Worm (Caenorhabditis elegans) whole organism, L4 larva: Measurements from ENCODE around the gene F36D3.8.

Experiments used
- Y105C5A.15 ChIP-seq: fragments of 200-800 bp; sonication (Bioruptor generic); IDR thresholded peaks from 2 replicates; pipeline ENCODE4 v1.3.6; 2022; ENCODE audit warnings: missing genetic modification characterization, missing compliant biosample characterization
- ctbp-1 ChIP-seq: fragments of 200-800 bp; sonication (Bioruptor generic); IDR thresholded peaks from 2 replicates; pipeline ENCODE4 v1.3.6; 2022; ENCODE audit warnings: missing genetic modification reagents, missing genetic modification characterization, missing compliant biosample characterization
- egl-27 ChIP-seq: sonication (generic microtip); optimal IDR thresholded peaks from 3 replicates; lab custom pipeline; 2017; ENCODE audit warnings: missing biosample characterization, missing genetic modification reagents, missing genetic modification characterization
- lin-13 ChIP-seq: fragments of 150-350 bp; optimal IDR thresholded peaks from 2 replicates; lab custom pipeline; 2014; ENCODE audit warnings: missing biosample characterization, missing genetic modification reagents, missing genetic modification characterization
- lin-39 ChIP-seq: fragments of 150-350 bp; optimal IDR thresholded peaks from 2 replicates; lab custom pipeline; 2014; ENCODE audit warnings: missing biosample characterization, missing genetic modification reagents, missing genetic modification characterization
- skn-1 ChIP-seq: fragments of 150-350 bp; optimal IDR thresholded peaks from 2 replicates; lab custom pipeline; 2014; ENCODE audit warnings: missing biosample characterization, missing genetic modification characterization
- ztf-11 ChIP-seq: fragments of 150-350 bp; optimal IDR thresholded peaks from 2 replicates; lab custom pipeline; 2014; ENCODE audit warnings: missing biosample characterization, missing genetic modification characterization

ce11 chrV:16535172-16535571, 8.2 kb downstream of the F36D3.8 start, which contains the start of gene Y32B12B.8:
- no peak for TF ChIP-seq lin-13 (GFP tag; lab: Kevin White, UChicago)
- TF ChIP-seq egl-27 (tag; lab: Kevin White, UChicago), result no peak
- no peak for TF ChIP-seq skn-1 (tag; lab: Kevin White, UChicago)
- TF ChIP-seq ztf-11 (tag; lab: Kevin White, UChicago), result no peak
- no peak for TF ChIP-seq Y105C5A.15 (GFP tag; lab: Robert Waterston, UW)
- no peak for TF ChIP-seq ctbp-1 (GFP tag; lab: Robert Waterston, UW)
- no peak for TF ChIP-seq lin-39 (tag; lab: Kevin White, UChicago)
